Fruit fly (Drosophila melanogaster): ENCODE data around the gene eIF1A.

DNA sequence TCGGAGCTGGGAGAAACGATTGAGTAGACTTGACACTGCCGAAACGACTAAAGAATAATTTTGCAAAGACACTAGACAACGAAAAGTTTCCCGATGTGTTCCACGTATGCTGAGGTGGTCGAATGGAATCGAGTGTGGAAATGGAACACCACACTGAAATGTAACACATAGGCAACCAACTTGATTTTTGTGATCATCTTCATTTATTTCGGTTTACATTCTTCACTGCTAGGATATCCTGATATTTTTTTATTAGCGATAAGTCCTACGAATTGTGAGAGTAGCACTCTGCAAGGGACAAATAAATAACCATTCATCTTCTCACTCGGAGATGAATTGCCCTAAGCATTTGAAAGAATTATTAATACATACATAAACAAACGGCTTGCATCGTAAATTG lies 14.2 kb downstream of the eIF1A start, which contains the start of gene CG7131:
- TF ChIP-seq CG10462 (GFP tag; optimal IDR thresholded peaks at IDR 0.05) (no peak), Bdp1 (GFP tag; optimal IDR thresholded peaks at IDR 0.05) (no peak), CG42726 (GFP tag; IDR thresholded peaks at IDR 0.05; ENCODE audit: partially characterized antibody) (no peak), CG10267 (tag; optimal IDR thresholded peaks at IDR 0.05) (no peak), CG9932 (GFP tag; IDR thresholded peaks at IDR 0.05) (no peak), Dad (GFP tag; optimal IDR thresholded peaks at IDR 0.05) (no peak), BEAF-32 (GFP tag; optimal IDR thresholded peaks at IDR 0.05) (no peak), NfI (GFP tag; optimal IDR thresholded peaks at IDR 0.05) (no peak)
